Worm (Caenorhabditis elegans): ENCODE measurements around the gene R04A9.6.

ce11 chrX:402951-403350 lies 5.6 kb downstream of the R04A9.6 start:
- no peak for TF ChIP-seq skn-1 (tag; optimal IDR thresholded peaks at IDR 0.05)
- TF ChIP-seq elt-2 (tag; optimal IDR thresholded peaks at IDR 0.05) = no peak
- no peak for TF ChIP-seq aly-2 (tag; optimal IDR thresholded peaks at IDR 0.05)
